Worm (Caenorhabditis elegans): ENCODE measurements around the gene B0001.7.

- 0 out of 2 replicates have a peak, but pooled peaks have one; percentile 11 for TF ChIP-seq flt-1 (GFP tag; IDR thresholded peaks at IDR 0.05)
- no peak for TF ChIP-seq tab-1 (GFP tag; IDR thresholded peaks at IDR 0.05)
- TF ChIP-seq ref-1 (GFP tag; conservative IDR thresholded peaks at IDR 0.05): no peak
- TF ChIP-seq T22C8.4 (GFP tag; IDR thresholded peaks at IDR 0.05): no peak
- TF ChIP-seq klf-2 (GFP tag; conservative IDR thresholded peaks at IDR 0.05): no peak
- no peak for TF ChIP-seq ztf-29 (GFP tag; IDR thresholded peaks at IDR 0.05)
- TF ChIP-seq ztf-23 (GFP tag; IDR thresholded peaks at IDR 0.05): no peak
- TF ChIP-seq med-1 (GFP tag; optimal IDR thresholded peaks at IDR 0.05; ENCODE audit: insufficient read depth): no peak
Observed at ce11 chrIV:12124314-12125084, 29.5 kb downstream of the B0001.7 start, which contains the start of gene dhhc-6.
